Fruit fly (Drosophila melanogaster) whole organism, embryonic: ENCODE data around the gene Arp6.

Source experiments
- CG10209 ChIP-seq: fragments of 200-800 bp; sonication (Bioruptor generic); optimal IDR thresholded peaks from 3 replicates; lab custom pipeline; 2017; ENCODE audit warnings: missing biosample characterization, mild to moderate bottlenecking, missing genetic modification characterization, missing genetic modification reagents
- CG10366 ChIP-seq: fragments of 200-800 bp; sonication (Bioruptor generic); IDR thresholded peaks from 2 replicates; pipeline ENCODE4 v1.3.6; 2022; ENCODE audit warnings: missing biosample characterization, missing genetic modification characterization
- CG10565 ChIP-seq: fragments of 200-800 bp; sonication (Bioruptor generic); optimal IDR thresholded peaks from 3 replicates; lab custom pipeline; 2016; ENCODE audit warnings: missing biosample characterization, mild to moderate bottlenecking, missing genetic modification characterization
- CG10979 ChIP-seq: fragments of 200-800 bp; sonication (Bioruptor generic); optimal IDR thresholded peaks from 2 replicates; lab custom pipeline; 2018; ENCODE audit warnings: missing biosample characterization, mild to moderate bottlenecking, missing genetic modification characterization, moderate library complexity
- CG11696 ChIP-seq: fragments of 200-800 bp; sonication (Bioruptor generic); IDR thresholded peaks from 2 replicates; pipeline ENCODE4 v1.3.6; 2022; ENCODE audit warnings: missing biosample characterization, missing genetic modification characterization
- CG12236 ChIP-seq: fragments of 200-800 bp; sonication (Bioruptor generic); optimal IDR thresholded peaks from 2 replicates; lab custom pipeline; 2016; ENCODE audit warnings: missing biosample characterization, missing genetic modification characterization
- CG14860 ChIP-seq: fragments of 200-800 bp; sonication (Bioruptor generic); IDR thresholded peaks from 3 replicates; pipeline ENCODE4 v1.3.6; 2022; ENCODE audit warnings: missing biosample characterization, missing genetic modification characterization; ENCODE audit not compliant: partially characterized antibody
- CG17385 ChIP-seq: fragments of 200-800 bp; sonication (Bioruptor generic); optimal IDR thresholded peaks from 3 replicates; lab custom pipeline; 2018; ENCODE audit warnings: missing biosample characterization, mild to moderate bottlenecking, missing genetic modification characterization
- CG17802 ChIP-seq: fragments of 200-800 bp; sonication (Bioruptor generic); optimal IDR thresholded peaks from 2 replicates; lab custom pipeline; 2018; ENCODE audit warnings: missing biosample characterization, mild to moderate bottlenecking, missing genetic modification characterization, moderate library complexity
- CG18764 ChIP-seq: fragments of 200-800 bp; sonication (Bioruptor generic); optimal IDR thresholded peaks from 3 replicates; lab custom pipeline; 2016; ENCODE audit warnings: missing biosample characterization, missing genetic modification characterization
- CG2129 ChIP-seq: fragments of 200-800 bp; sonication (Bioruptor generic); IDR thresholded peaks from 2 replicates; pipeline ENCODE4 v1.3.6; 2022; ENCODE audit warnings: missing biosample characterization, missing genetic modification characterization; ENCODE audit not compliant: partially characterized antibody
- CG2889 ChIP-seq: fragments of 200-800 bp; sonication (Bioruptor generic); IDR thresholded peaks from 3 replicates; pipeline ENCODE4 v1.3.6; 2022; ENCODE audit warnings: missing biosample characterization, missing genetic modification characterization
- CG3163 ChIP-seq: fragments of 200-800 bp; sonication (Bioruptor generic); optimal IDR thresholded peaks from 3 replicates; lab custom pipeline; 2016; ENCODE audit warnings: missing biosample characterization, missing genetic modification characterization
- CG3281 ChIP-seq: fragments of 200-800 bp; sonication (Bioruptor generic); optimal IDR thresholded peaks from 3 replicates; lab custom pipeline; 2017; ENCODE audit warnings: missing biosample characterization, mild to moderate bottlenecking, missing genetic modification characterization
- CG3407 ChIP-seq: fragments of 200-800 bp; sonication (Bioruptor generic); optimal IDR thresholded peaks from 2 replicates; lab custom pipeline; 2018; ENCODE audit warnings: missing biosample characterization, mild to moderate bottlenecking, missing genetic modification characterization
- CG3995 ChIP-seq: fragments of 200-800 bp; sonication (Bioruptor generic); optimal IDR thresholded peaks from 3 replicates; lab custom pipeline; 2016; ENCODE audit warnings: missing biosample characterization, missing genetic modification characterization
- CG5245 ChIP-seq: fragments of 200-800 bp; sonication (Bioruptor generic); optimal IDR thresholded peaks from 3 replicates; lab custom pipeline; 2016; ENCODE audit warnings: missing biosample characterization, missing genetic modification characterization
- CG7357 ChIP-seq: fragments of 200-800 bp; sonication (Bioruptor generic); IDR thresholded peaks from 3 replicates; pipeline ENCODE4 v1.3.6; 2022; ENCODE audit warnings: missing biosample characterization, missing genetic modification characterization
- CG9727 ChIP-seq: fragments of 200-800 bp; sonication (Bioruptor generic); optimal IDR thresholded peaks from 3 replicates; lab custom pipeline; 2017; ENCODE audit warnings: missing biosample characterization, mild to moderate bottlenecking, missing genetic modification characterization
- Chrac-16 ChIP-seq: fragments of 200-800 bp; sonication (Bioruptor generic); optimal IDR thresholded peaks from 3 replicates; lab custom pipeline; 2016; ENCODE audit warnings: missing biosample characterization, missing genetic modification characterization
- Ets65A ChIP-seq: fragments of 200-800 bp; sonication (Bioruptor generic); peaks from one replicate; lab custom pipeline; 2016; ENCODE audit warnings: missing biosample characterization, missing genetic modification characterization
- Fer2 ChIP-seq: fragments of 200-800 bp; sonication (Bioruptor generic); optimal IDR thresholded peaks from 2 replicates; lab custom pipeline; 2018; ENCODE audit warnings: missing biosample characterization, mild to moderate bottlenecking, missing genetic modification characterization, moderate library complexity
- Gsc ChIP-seq: fragments of 200-800 bp; sonication (Bioruptor generic); IDR thresholded peaks from 2 replicates; pipeline ENCODE4 v1.3.6; 2022; ENCODE audit warnings: missing biosample characterization, missing genetic modification characterization
- HLH4C ChIP-seq: fragments of 200-800 bp; sonication (Bioruptor generic); IDR thresholded peaks from 3 replicates; pipeline ENCODE4 v1.3.6; 2022; ENCODE audit warnings: missing biosample characterization, missing genetic modification characterization; ENCODE audit not compliant: partially characterized antibody
- HmgD ChIP-seq: fragments of 200-800 bp; sonication (Bioruptor generic); optimal IDR thresholded peaks from 3 replicates; lab custom pipeline; 2016; ENCODE audit warnings: missing biosample characterization, missing genetic modification characterization
- HmgZ ChIP-seq: fragments of 200-800 bp; sonication (Bioruptor generic); optimal IDR thresholded peaks from 2 replicates; lab custom pipeline; 2018; ENCODE audit warnings: missing biosample characterization, mild to moderate bottlenecking, missing genetic modification characterization
- Max ChIP-seq: fragments of 200-800 bp; sonication (Bioruptor generic); optimal IDR thresholded peaks from 2 replicates; lab custom pipeline; 2016; ENCODE audit warnings: missing biosample characterization, mild to moderate bottlenecking, missing genetic modification characterization
- NfI ChIP-seq: fragments of 200-800 bp; sonication (Bioruptor generic); optimal IDR thresholded peaks from 3 replicates; lab custom pipeline; 2018; ENCODE audit warnings: missing biosample characterization, mild to moderate bottlenecking, missing genetic modification characterization, moderate library complexity
- Rx ChIP-seq: fragments of 200-800 bp; sonication (Bioruptor generic); IDR thresholded peaks from 2 replicates; pipeline ENCODE4 v1.3.6; 2022; ENCODE audit warnings: missing biosample characterization, missing genetic modification characterization
- Sry-δ ChIP-seq: fragments of 200-800 bp; sonication (Bioruptor generic); optimal IDR thresholded peaks from 2 replicates; lab custom pipeline; 2016; ENCODE audit warnings: missing biosample characterization, missing genetic modification characterization
- Ssrp ChIP-seq: fragments of 200-800 bp; sonication (Bioruptor generic); optimal IDR thresholded peaks from 2 replicates; lab custom pipeline; 2018; ENCODE audit warnings: missing biosample characterization, mild to moderate bottlenecking, missing genetic modification characterization, moderate library complexity
- ara ChIP-seq: fragments of 200-800 bp; sonication (Bioruptor generic); IDR thresholded peaks from 2 replicates; pipeline ENCODE4 v1.3.6; 2022; ENCODE audit warnings: missing biosample characterization, missing genetic modification characterization
- bcd ChIP-seq: fragments of 200-800 bp; sonication (Bioruptor generic); optimal IDR thresholded peaks from 2 replicates; lab custom pipeline; 2017; ENCODE audit warnings: missing biosample characterization, mild to moderate bottlenecking, missing genetic modification characterization
- btn ChIP-seq: fragments of 200-800 bp; sonication (Bioruptor generic); optimal IDR thresholded peaks from 2 replicates; lab custom pipeline; 2016; ENCODE audit warnings: missing biosample characterization, missing genetic modification characterization
- cas ChIP-seq: fragments of 200-800 bp; sonication (Bioruptor generic); IDR thresholded peaks from 2 replicates; pipeline ENCODE4 v1.3.6; 2022; ENCODE audit warnings: missing biosample characterization, missing genetic modification characterization
- ems ChIP-seq: fragments of 200-800 bp; sonication (Bioruptor generic); optimal IDR thresholded peaks from 3 replicates; lab custom pipeline; 2016; ENCODE audit warnings: missing biosample characterization, missing genetic modification characterization
- gfzf ChIP-seq: fragments of 200-800 bp; sonication (Bioruptor generic); optimal IDR thresholded peaks from 2 replicates; lab custom pipeline; 2016; ENCODE audit warnings: missing biosample characterization, mild to moderate bottlenecking, missing genetic modification characterization, moderate library complexity
- h ChIP-seq: fragments of >200 bp; optimal IDR thresholded peaks from 2 replicates; lab custom pipeline; 2017
- jing ChIP-seq: fragments of 200-800 bp; sonication (Bioruptor generic); optimal IDR thresholded peaks from 2 replicates; lab custom pipeline; 2018; ENCODE audit warnings: missing biosample characterization, mild to moderate bottlenecking, missing genetic modification characterization
- kni ChIP-seq: fragments of 200-800 bp; sonication (Bioruptor generic); optimal IDR thresholded peaks from 3 replicates; lab custom pipeline; 2017; ENCODE audit warnings: mild to moderate bottlenecking, missing biosample characterization, missing genetic modification reagents, missing genetic modification characterization
- maf-S ChIP-seq: fragments of 200-800 bp; sonication (Bioruptor generic); optimal IDR thresholded peaks from 2 replicates; lab custom pipeline; 2016; ENCODE audit warnings: missing biosample characterization, missing genetic modification characterization
- mirr ChIP-seq: fragments of 200-800 bp; sonication (Bioruptor generic); optimal IDR thresholded peaks from 3 replicates; lab custom pipeline; 2018; ENCODE audit warnings: missing biosample characterization, mild to moderate bottlenecking, missing genetic modification characterization
- oc ChIP-seq: fragments of 200-800 bp; sonication (Bioruptor generic); optimal IDR thresholded peaks from 2 replicates; lab custom pipeline; 2018; ENCODE audit warnings: missing biosample characterization, mild to moderate bottlenecking, missing genetic modification characterization, moderate library complexity
- org-1 ChIP-seq: fragments of 200-800 bp; sonication (Bioruptor generic); optimal IDR thresholded peaks from 2 replicates; lab custom pipeline; 2017; ENCODE audit warnings: missing biosample characterization, missing genetic modification characterization
- pfk ChIP-seq: fragments of 200-800 bp; sonication (Bioruptor generic); optimal IDR thresholded peaks from 2 replicates; lab custom pipeline; 2018; ENCODE audit warnings: missing biosample characterization, mild to moderate bottlenecking, missing genetic modification characterization, moderate library complexity
- repo ChIP-seq: fragments of 200-800 bp; sonication (Bioruptor generic); optimal IDR thresholded peaks from 2 replicates; lab custom pipeline; 2016; ENCODE audit warnings: missing biosample characterization, missing genetic modification characterization
- scrt ChIP-seq: fragments of 200-800 bp; sonication (Bioruptor generic); optimal IDR thresholded peaks from 2 replicates; lab custom pipeline; 2018; ENCODE audit warnings: missing biosample characterization, mild to moderate bottlenecking, missing genetic modification characterization, moderate library complexity
- tgo ChIP-seq: fragments of 200-800 bp; sonication (Bioruptor generic); IDR thresholded peaks from 3 replicates; pipeline ENCODE4 v1.3.6; 2022; ENCODE audit warnings: missing biosample characterization, missing genetic modification characterization
- ttk ChIP-seq: fragments of 200-800 bp; sonication (Bioruptor generic); IDR thresholded peaks from 2 replicates; pipeline ENCODE4 v2.1.2; 2022; ENCODE audit warnings: missing biosample characterization, missing genetic modification characterization
- wdn ChIP-seq: fragments of 200-800 bp; sonication (Bioruptor generic); IDR thresholded peaks from 2 replicates; pipeline ENCODE4 v1.3.6; 2022; ENCODE audit warnings: missing biosample characterization, missing genetic modification characterization

The Arp6 gene

dm6 chrX:15740288-15740726 is 3.4 kb upstream of the Arp6 start (continued):
- TF ChIP-seq bcd (GFP tag; lab: Kevin White, UChicago) (peak; percentile 60), CG9727 (GFP tag; lab: Kevin White, UChicago) (peak; percentile 60), maf-S (peak; percentile 44), h (no peak), CG12236 (no peak), HmgZ (peak; percentile 88), Gsc (GFP tag; lab: Robert Waterston, UW) (0 out of 2 replicates have a peak, but pooled peaks have one; percentile 30), CG3995 (GFP tag; lab: Kevin White, UChicago) (peak; percentile 14), Sry-δ (GFP tag; lab: Kevin White, UChicago) (peak; percentile 12), oc (no peak), cas (GFP tag; lab: Robert Waterston, UW) (peak; percentile 73), jing (GFP tag; lab: Kevin White, UChicago) (no peak), btn (GFP tag; lab: Kevin White, UChicago) (no peak)
- TF ChIP-seq, all 482 proteins: peak for 305

dm6 chrX:15738890-15739550 is 2.1 kb upstream of the Arp6 start, which contains the start of the genes CG11679 and CG8206:
TSS of gene CG11679 (minus strand) at chrX:15738954.
TSS of gene CG8206 (plus strand) at chrX:15739230.
- TF ChIP-seq CG10209 (GFP tag; lab: Kevin White, UChicago) (peak; percentile 16), pfk (GFP tag; lab: Kevin White, UChicago) (no peak), ems (GFP tag; lab: Kevin White, UChicago) (no peak), CG7357 (GFP tag; lab: Robert Waterston, UW) (no peak), mirr (GFP tag; lab: Kevin White, UChicago) (no peak), ara (GFP tag; lab: Robert Waterston, UW) (no peak), gfzf (GFP tag; lab: Kevin White, UChicago) (no peak), Max (GFP tag; lab: Kevin White, UChicago) (peak; percentile 24), CG3407 (GFP tag; lab: Kevin White, UChicago) (no peak), CG14860 (GFP tag; lab: Robert Waterston, UW) (no peak), CG2129 (GFP tag; lab: Robert Waterston, UW) (no peak), CG10565 (no peak), kni (peak; percentile 87), Ssrp (tag; lab: Kevin White, UChicago) (no peak), CG10979 (no peak), h (no peak), CG17802 (no peak), HmgD (peak; percentile 46), Fer2 (tag; lab: Kevin White, UChicago) (no peak), Chrac-16 (GFP tag; lab: Kevin White, UChicago) (peak; percentile 24), CG11696 (GFP tag; lab: Robert Waterston, UW) (no peak), Ets65A (GFP tag; lab: Kevin White, UChicago) (peak; percentile 52), HLH4C (GFP tag; lab: Robert Waterston, UW) (peak; percentile 53; the same call in 2 of the 3 replicates), CG3163 (GFP tag; lab: Kevin White, UChicago) (no peak), CG5245 (GFP tag; lab: Kevin White, UChicago) (no peak), wdn (GFP tag; lab: Robert Waterston, UW) (no peak), org-1 (GFP tag; lab: Kevin White, UChicago) (no peak), scrt (GFP tag; lab: Kevin White, UChicago) (peak; percentile 27), CG18764 (no peak), Rx (GFP tag; lab: Robert Waterston, UW) (no peak), CG2889 (GFP tag; lab: Robert Waterston, UW) (no peak), ttk (GFP tag; lab: Robert Waterston, UW) (no peak), CG10366 (no peak), repo (no peak), CG17385 (GFP tag; lab: Kevin White, UChicago) (peak; percentile 3), NfI (GFP tag; lab: Kevin White, UChicago) (peak; percentile 39), tgo (peak; percentile 45; the same call in 1 of the 3 replicates), CG3281 (GFP tag; lab: Kevin White, UChicago) (peak; percentile 15)
